Fruit fly (Drosophila melanogaster) whole organism, wandering third instar larva: ENCODE data around the gene jumu.
"Not testable (repeated sequence)": the region's sequence is repeated elsewhere in the genome, so short reads cannot be mapped to it uniquely, and the experiment has no call there.

Source experiments
- Abd-B ChIP-seq: fragments of >200 bp; optimal IDR thresholded peaks from 2 replicates; lab custom pipeline; 2017; ENCODE audit warnings: missing biosample characterization, missing genetic modification characterization
- CG32264 ChIP-seq: fragments of 200-800 bp; sonication (Bioruptor generic); optimal IDR thresholded peaks from 2 replicates; lab custom pipeline; 2016; ENCODE audit warnings: missing biosample characterization, missing genetic modification characterization
- CrebA ChIP-seq: fragments of 200-800 bp; sonication (Bioruptor generic); optimal IDR thresholded peaks from 2 replicates; lab custom pipeline; 2016; ENCODE audit warnings: missing biosample characterization, mild to moderate bottlenecking, missing genetic modification characterization, borderline replicate concordance
- Dfd ChIP-seq: fragments of >200 bp; optimal IDR thresholded peaks from 2 replicates; lab custom pipeline; 2017; ENCODE audit warnings: missing biosample characterization, missing genetic modification characterization
- Dif ChIP-seq: fragments of 200-275, 200-300 bp; sonication (Bioruptor generic); optimal IDR thresholded peaks from 2 replicates; lab custom pipeline; 2018; ENCODE audit warnings: missing biosample characterization, missing genetic modification characterization; ENCODE audit not compliant: partially characterized antibody
- HLH106 ChIP-seq: fragments of 200-800 bp; optimal IDR thresholded peaks from 3 replicates; lab custom pipeline; 2019; ENCODE audit warnings: missing biosample characterization, mild to moderate bottlenecking, missing genetic modification characterization, moderate library complexity
- Hnf4 ChIP-seq: fragments of 200-800 bp; sonication (Bioruptor generic); optimal IDR thresholded peaks from 2 replicates; lab custom pipeline; 2016; ENCODE audit warnings: missing biosample characterization, mild to moderate bottlenecking, missing genetic modification characterization
- Hr78 ChIP-seq: fragments of >200 bp; optimal IDR thresholded peaks from 2 replicates; lab custom pipeline; 2017; ENCODE audit warnings: missing biosample characterization, missing genetic modification characterization
- Jra ChIP-seq: sonication (Bioruptor generic); optimal IDR thresholded peaks from 2 replicates; lab custom pipeline; 2016; ENCODE audit warnings: missing biosample characterization, missing genetic modification characterization
- Mio ChIP-seq: sonication (Bioruptor generic); optimal IDR thresholded peaks from 2 replicates; lab custom pipeline; 2016; ENCODE audit warnings: missing biosample characterization, missing genetic modification characterization
- Myc ChIP-seq: fragments of >200 bp; optimal IDR thresholded peaks from 2 replicates; lab custom pipeline; 2017
- N ChIP-seq: fragments of >200 bp; optimal IDR thresholded peaks from 2 replicates; lab custom pipeline; 2018; ENCODE audit warnings: missing biosample characterization, missing external identifiers, missing genetic modification characterization
- OdsH ChIP-seq: fragments of 200-800 bp; sonication (Bioruptor generic); optimal IDR thresholded peaks from 2 replicates; lab custom pipeline; 2016; ENCODE audit warnings: missing biosample characterization, mild to moderate bottlenecking, missing genetic modification characterization
- Rel ChIP-seq, 2 experiments: fragments of 200-800 bp; sonication (Bioruptor generic) in 1 of 2; optimal IDR thresholded peaks; 2 replicates in 1 of 2; 3 replicates in 1 of 2; lab custom pipeline; 2016 to 2019; ENCODE audit warnings: mild to moderate bottlenecking in 2 of 2, missing biosample characterization in 2 of 2, missing genetic modification characterization in 2 of 2, moderate library complexity in 1 of 2
- Sp1 ChIP-seq: fragments of 200-800 bp; sonication (Bioruptor generic); optimal IDR thresholded peaks from 3 replicates; lab custom pipeline; 2019; ENCODE audit warnings: missing biosample characterization, mild to moderate bottlenecking, missing genetic modification characterization, moderate library complexity
- Vsx2 ChIP-seq: fragments of 200-300, 225-300 bp; sonication (Bioruptor generic); optimal IDR thresholded peaks from 2 replicates; lab custom pipeline; 2018; ENCODE audit warnings: missing biosample characterization, missing genetic modification characterization; ENCODE audit not compliant: partially characterized antibody
- br ChIP-seq: fragments of 200-800 bp; sonication (Bioruptor generic); optimal IDR thresholded peaks from 2 replicates; lab custom pipeline; 2016; ENCODE audit warnings: missing biosample characterization, missing genetic modification characterization
- brk ChIP-seq: fragments of 200-800 bp; sonication (Bioruptor generic); optimal IDR thresholded peaks from 2 replicates; lab custom pipeline; 2016; ENCODE audit warnings: missing biosample characterization, mild to moderate bottlenecking, missing genetic modification characterization
- dl ChIP-seq, 2 experiments: fragments of 175-275, 200-275 bp in 1 of 2; fragments of 200-275 bp in 1 of 2; sonication (Bioruptor generic); optimal IDR thresholded peaks; lab custom pipeline; 2018; ENCODE audit warnings: mild to moderate bottlenecking in 2 of 2, missing biosample characterization in 2 of 2, missing genetic modification characterization in 2 of 2, moderate library complexity in 2 of 2; ENCODE audit not compliant: partially characterized antibody in 2 of 2, insufficient read depth in 1 of 2
- dmrt93B ChIP-seq: fragments of 200-800 bp; sonication (Bioruptor generic); optimal IDR thresholded peaks from 2 replicates; lab custom pipeline; 2018; ENCODE audit warnings: missing biosample characterization, mild to moderate bottlenecking, missing genetic modification characterization
- dsf ChIP-seq: sonication (Bioruptor generic); optimal IDR thresholded peaks from 2 replicates; lab custom pipeline; 2016; ENCODE audit warnings: missing biosample characterization, missing genetic modification characterization, borderline replicate concordance
- foxo ChIP-seq, 2 experiments: fragments of 200-800 bp; sonication (Bioruptor generic); optimal IDR thresholded peaks; 2 replicates in 1 of 2; 3 replicates in 1 of 2; lab custom pipeline; 2016 to 2017; ENCODE audit warnings: missing biosample characterization in 2 of 2, missing genetic modification characterization in 2 of 2
- fru ChIP-seq: fragments of 200-800 bp; sonication (Bioruptor generic); optimal IDR thresholded peaks from 3 replicates; lab custom pipeline; 2016; ENCODE audit warnings: missing biosample characterization, mild to moderate bottlenecking, missing genetic modification characterization
- h ChIP-seq: fragments of 200-800 bp; sonication (Bioruptor generic); optimal IDR thresholded peaks from 3 replicates; lab custom pipeline; 2016; ENCODE audit warnings: missing biosample characterization, mild to moderate bottlenecking, missing genetic modification characterization
- jim ChIP-seq: fragments of 175-275, 200-325 bp; sonication (Bioruptor generic); optimal IDR thresholded peaks from 2 replicates; lab custom pipeline; 2016; ENCODE audit warnings: missing biosample characterization, mild to moderate bottlenecking, missing genetic modification characterization
- lola ChIP-seq: fragments of >200 bp; optimal IDR thresholded peaks from 2 replicates; lab custom pipeline; 2017; ENCODE audit warnings: missing biosample characterization, missing genetic modification characterization
- pan ChIP-seq: fragments of >200 bp; optimal IDR thresholded peaks from 2 replicates; lab custom pipeline; 2017
- psq ChIP-seq: fragments of 200-800 bp; sonication (Bioruptor generic); optimal IDR thresholded peaks from 3 replicates; lab custom pipeline; 2017; ENCODE audit warnings: missing biosample characterization, mild to moderate bottlenecking, missing genetic modification characterization, moderate library complexity
- rgr ChIP-seq: fragments of 200-800 bp; sonication (Bioruptor generic); optimal IDR thresholded peaks from 3 replicates; lab custom pipeline; 2016; ENCODE audit warnings: missing biosample characterization, mild to moderate bottlenecking, missing genetic modification characterization
- sage ChIP-seq: fragments of 200-800 bp; sonication (Bioruptor generic); optimal IDR thresholded peaks from 2 replicates; lab custom pipeline; 2016; ENCODE audit warnings: missing biosample characterization, mild to moderate bottlenecking, missing genetic modification characterization
- sv ChIP-seq: fragments of 200-800 bp; sonication (Bioruptor generic); optimal IDR thresholded peaks from 3 replicates; lab custom pipeline; 2016; ENCODE audit warnings: missing biosample characterization, missing genetic modification characterization
- tai ChIP-seq: sonication (Bioruptor generic); optimal IDR thresholded peaks from 2 replicates; lab custom pipeline; 2016; ENCODE audit warnings: missing biosample characterization, missing genetic modification characterization
- woc ChIP-seq: sonication (Bioruptor generic); optimal IDR thresholded peaks from 2 replicates; lab custom pipeline; 2016; ENCODE audit warnings: missing biosample characterization, mild to moderate bottlenecking, missing genetic modification characterization

The jumu gene

dm6 chr3R:10378989-10379388 is 29.0 kb downstream of the jumu start:
- TF ChIP-seq lola (GFP tag; lab: Kevin White, UChicago), result no peak
- no peak for TF ChIP-seq h (GFP tag; lab: Kevin White, UChicago)
- TF ChIP-seq CG32264 (GFP tag; lab: Kevin White, UChicago), result no peak
- no peak for TF ChIP-seq jim (GFP tag; lab: Kevin White, UChicago)
- no peak for TF ChIP-seq pan (lab: Kevin White, UChicago)
- no peak for TF ChIP-seq Jra (GFP tag; lab: Kevin White, UChicago)
- no peak for TF ChIP-seq Hr78 (GFP tag; lab: Kevin White, UChicago)
- no peak for TF ChIP-seq Abd-B
- no peak for TF ChIP-seq dmrt93B (GFP tag; lab: Kevin White, UChicago)
- no peak for TF ChIP-seq HLH106 (tag; lab: Kevin White, UChicago)
- no peak for TF ChIP-seq sage (GFP tag; lab: Kevin White, UChicago)
- TF ChIP-seq N (GFP tag; lab: Kevin White, UChicago), result no peak

DNA sequence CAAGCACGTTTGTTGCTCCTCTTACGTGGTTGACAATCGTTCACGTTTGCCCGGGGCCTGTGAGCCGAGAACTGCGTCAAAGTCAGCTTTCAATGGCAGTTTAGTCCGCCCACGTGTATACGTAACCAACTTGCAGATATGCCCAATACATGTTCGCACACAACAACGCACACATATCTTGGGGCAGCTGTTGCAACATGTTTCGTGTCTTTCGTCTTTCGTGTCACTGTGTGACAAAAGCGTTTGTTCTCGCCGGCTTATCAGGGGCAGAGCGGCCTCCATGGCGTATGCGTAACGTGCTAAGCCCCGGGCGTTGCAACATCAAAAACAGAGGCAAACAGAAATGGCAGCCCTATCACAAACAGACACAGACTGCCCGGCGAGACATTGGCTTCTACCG is 29.4 kb downstream of the jumu start:
- no peak for TF ChIP-seq rgr (GFP tag; lab: Kevin White, UChicago)
- no peak for TF ChIP-seq Myc
- TF ChIP-seq sv (GFP tag; lab: Kevin White, UChicago), result no peak
- no peak for TF ChIP-seq Mio
- TF ChIP-seq brk, result no peak
- no peak for TF ChIP-seq psq (GFP tag; lab: Kevin White, UChicago)
- no peak for TF ChIP-seq OdsH (GFP tag; lab: Kevin White, UChicago)
- TF ChIP-seq N (GFP tag; lab: Kevin White, UChicago), result no peak
- TF ChIP-seq tai (GFP tag; lab: Kevin White, UChicago), result no peak
- no peak for TF ChIP-seq Dif (GFP tag; lab: Kevin White, UChicago)
- no peak for TF ChIP-seq foxo (GFP tag; optimal IDR thresholded peaks at IDR 0.05; lab: Kevin White, UChicago)
- TF ChIP-seq h (GFP tag; lab: Kevin White, UChicago), result no peak
- TF ChIP-seq Dfd (GFP tag; lab: Kevin White, UChicago), result no peak
- no peak for TF ChIP-seq Jra (GFP tag; lab: Kevin White, UChicago)
- TF ChIP-seq dl (GFP tag; optimal IDR thresholded peaks at IDR 0.05; lab: Kevin White, UChicago; ENCODE audit: insufficient read depth in 1 of 2, partially characterized antibody in 2 of 2), result no peak
- no peak for TF ChIP-seq Vsx2 (GFP tag; lab: Kevin White, UChicago)
- TF ChIP-seq, all 38 proteins: peak for 0

DNA sequence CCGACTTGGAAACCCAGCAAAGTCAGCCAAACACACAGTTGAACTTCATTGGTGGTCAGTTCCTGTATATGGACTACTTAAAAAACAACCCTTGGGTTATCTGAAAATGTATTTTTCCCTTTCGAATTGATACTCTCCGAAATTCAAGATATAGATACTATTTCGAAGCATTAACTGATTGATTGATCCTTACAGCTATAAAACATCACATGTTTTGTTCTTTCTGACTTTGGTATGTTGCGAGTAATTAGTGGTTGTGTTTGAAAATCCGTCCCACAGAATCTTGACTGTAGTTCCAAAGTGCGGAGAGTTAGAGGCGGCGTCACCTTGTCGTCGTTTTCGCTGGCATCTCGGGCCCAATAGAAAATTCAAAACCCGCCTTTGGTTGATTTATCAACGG is 30.0 kb downstream of the jumu start:
- TF ChIP-seq br (GFP tag; lab: Kevin White, UChicago), result no peak
- no peak for TF ChIP-seq foxo (GFP tag; optimal IDR thresholded peaks at IDR 0.05; lab: Kevin White, UChicago)
- TF ChIP-seq dmrt93B (GFP tag; lab: Kevin White, UChicago), result no peak
- TF ChIP-seq Jra (GFP tag; lab: Kevin White, UChicago), result no peak
- no peak for TF ChIP-seq Hnf4 (GFP tag; lab: Kevin White, UChicago)
- no peak for TF ChIP-seq Sp1 (GFP tag; lab: Kevin White, UChicago)
- no peak for TF ChIP-seq sv (GFP tag; lab: Kevin White, UChicago)
- TF ChIP-seq tai (GFP tag; lab: Kevin White, UChicago), result no peak
- TF ChIP-seq psq (GFP tag; lab: Kevin White, UChicago), result no peak
- TF ChIP-seq Myc, result no peak
- TF ChIP-seq h (GFP tag; lab: Kevin White, UChicago), result no peak
- no peak for TF ChIP-seq fru (GFP tag; lab: Kevin White, UChicago)
- TF ChIP-seq woc (GFP tag; lab: Kevin White, UChicago), result no peak
- TF ChIP-seq dsf (GFP tag; lab: Kevin White, UChicago), result no peak
- TF ChIP-seq HLH106 (tag; lab: Kevin White, UChicago), result no peak
- TF ChIP-seq Rel (GFP tag; optimal IDR thresholded peaks at IDR 0.05; lab: Kevin White, UChicago), result no peak
- TF ChIP-seq Rel (tag; optimal IDR thresholded peaks at IDR 0.05; lab: Kevin White, UChicago), result no peak
- no peak for TF ChIP-seq sage (GFP tag; lab: Kevin White, UChicago)
- no peak for TF ChIP-seq CrebA (GFP tag; lab: Kevin White, UChicago)
- no peak for TF ChIP-seq brk
- TF ChIP-seq N (GFP tag; lab: Kevin White, UChicago), result no peak

dm6 chr3R:10380979-10381378 is 31.0 kb downstream of the jumu start:
- TF ChIP-seq Rel (GFP tag; optimal IDR thresholded peaks at IDR 0.05; lab: Kevin White, UChicago), result not testable (repeated sequence)
- peak; percentile 23 for TF ChIP-seq Rel (tag; optimal IDR thresholded peaks at IDR 0.05; lab: Kevin White, UChicago)
